Worm (Caenorhabditis elegans) whole organism, L2 larva: ENCODE measurements around the gene Y46G5A.34.

Experiments
- elt-3 ChIP-seq: sonication (generic microtip); optimal IDR thresholded peaks from 2 replicates; lab custom pipeline; 2017; ENCODE audit warnings: missing biosample characterization, missing genetic modification characterization
- nhr-12 ChIP-seq: fragments of 150-350 bp; optimal IDR thresholded peaks from 2 replicates; lab custom pipeline; 2014; ENCODE audit warnings: missing biosample characterization, missing genetic modification characterization
- nhr-77 ChIP-seq: fragments of 150-350 bp; optimal IDR thresholded peaks from 2 replicates; lab custom pipeline; 2014; ENCODE audit warnings: missing biosample characterization, missing genetic modification characterization
- zag-1 ChIP-seq: fragments of 150-350 bp; optimal IDR thresholded peaks from 2 replicates; lab custom pipeline; 2014; ENCODE audit warnings: missing biosample characterization, missing genetic modification characterization

ce11 chrII:12738284-12739201 lies 37.9 kb upstream of the Y46G5A.34 start, which contains the start of gene pisy-1:
- no peak for TF ChIP-seq nhr-12 (tag; lab: Kevin White, UChicago)
- TF ChIP-seq elt-3 (tag; lab: Kevin White, UChicago): no peak
- no peak for TF ChIP-seq zag-1 (tag; lab: Kevin White, UChicago)
- TF ChIP-seq nhr-77 (tag; lab: Kevin White, UChicago): no peak
